Worm (Caenorhabditis elegans) whole organism, midembryonic: Measurements from ENCODE around the gene clc-24.
A peak's percentile ranks its signal among the peaks of the same experiment; 100 is the strongest.

Experiments
- T22C8.4 ChIP-seq: fragments of 200-800 bp; sonication (Bioruptor generic); IDR thresholded peaks from 2 replicates; pipeline ENCODE4 v1.3.6; 2022; ENCODE audit warnings: missing genetic modification characterization, missing compliant biosample characterization
- cog-1 ChIP-seq: sonication (generic microtip); optimal IDR thresholded peaks from 2 replicates; lab custom pipeline; 2016; ENCODE audit warnings: missing genetic modification characterization, missing compliant biosample characterization
- flt-1 ChIP-seq: fragments of 200-800 bp; sonication (Bioruptor generic); IDR thresholded peaks from 2 replicates; pipeline ENCODE4 v1.3.6; 2022; ENCODE audit warnings: missing genetic modification characterization, missing compliant biosample characterization
- klf-2 ChIP-seq: fragments of 200-800 bp; sonication (Bioruptor generic); conservative IDR thresholded peaks from 2 replicates; pipeline ENCODE4 v1.3.6; 2022; ENCODE audit warnings: missing genetic modification reagents, missing genetic modification characterization, missing compliant biosample characterization
- med-1 ChIP-seq: sonication (generic microtip); optimal IDR thresholded peaks from 2 replicates; lab custom pipeline; 2017; ENCODE audit warnings: missing genetic modification characterization, mild to moderate bottlenecking, missing compliant biosample characterization, antibody characterized with exemption, missing genetic modification reagents; ENCODE audit not compliant: insufficient read depth
- ref-1 ChIP-seq: fragments of 200-800 bp; sonication (Bioruptor generic); conservative IDR thresholded peaks from 2 replicates; pipeline ENCODE4 v1.3.6; 2022; ENCODE audit warnings: missing genetic modification reagents, missing genetic modification characterization, missing compliant biosample characterization
- tab-1 ChIP-seq: fragments of 200-800 bp; sonication (Bioruptor generic); IDR thresholded peaks from 2 replicates; pipeline ENCODE4 v1.3.6; 2022; ENCODE audit warnings: missing genetic modification characterization, missing compliant biosample characterization
- ztf-23 ChIP-seq: fragments of 200-800 bp; sonication (Bioruptor generic); IDR thresholded peaks from 2 replicates; pipeline ENCODE4 v1.3.6; 2022; ENCODE audit warnings: missing genetic modification reagents, missing genetic modification characterization, missing compliant biosample characterization
- ztf-29 ChIP-seq: fragments of 200-800 bp; sonication (Bioruptor generic); IDR thresholded peaks from 2 replicates; pipeline ENCODE4 v1.3.6; 2022; ENCODE audit warnings: missing genetic modification reagents, missing genetic modification characterization, missing compliant biosample characterization

Gene clc-24

ce11 chrIII:1009775-1010174 is at the start of gene clc-24:
clc-24 (plus strand) TSS chrIII:1010037.
- TF ChIP-seq klf-2 (GFP tag; lab: Robert Waterston, UW) (no peak), ztf-23 (GFP tag; lab: Robert Waterston, UW) (no peak), ref-1 (no peak), med-1 (GFP tag; lab: Kevin White, UChicago) (no peak), T22C8.4 (GFP tag; lab: Robert Waterston, UW) (no peak), ztf-29 (no peak), flt-1 (GFP tag; lab: Robert Waterston, UW) (no peak), tab-1 (no peak), cog-1 (tag; lab: Kevin White, UChicago) (no peak)

ce11 chrIII:961948-962347 is 47.9 kb upstream of the clc-24 start, which contains the start of gene fbxa-51:
fbxa-51 (plus strand) TSS chrIII:962269.
- no peak for TF ChIP-seq tab-1
- no peak for TF ChIP-seq cog-1 (tag; lab: Kevin White, UChicago)
- TF ChIP-seq flt-1 (GFP tag; lab: Robert Waterston, UW): no peak
- TF ChIP-seq T22C8.4 (GFP tag; lab: Robert Waterston, UW): no peak
- no peak for TF ChIP-seq klf-2 (GFP tag; lab: Robert Waterston, UW)
- TF ChIP-seq med-1 (GFP tag; lab: Kevin White, UChicago): no peak
- TF ChIP-seq ztf-23 (GFP tag; lab: Robert Waterston, UW): no peak
- TF ChIP-seq ztf-29: no peak
- TF ChIP-seq ref-1: no peak

- TF ChIP-seq med-1 (GFP tag; lab: Kevin White, UChicago): no peak
- no peak for TF ChIP-seq ztf-23 (GFP tag; lab: Robert Waterston, UW)
- TF ChIP-seq flt-1 (GFP tag; lab: Robert Waterston, UW): no peak
- TF ChIP-seq ztf-29: no peak
- TF ChIP-seq tab-1: no peak
- TF ChIP-seq cog-1 (tag; lab: Kevin White, UChicago): no peak
Observed at ce11 chrIII:964637-965036, 45.2 kb upstream of the clc-24 start.

- no peak for TF ChIP-seq tab-1
- no peak for TF ChIP-seq ztf-29
- no peak for TF ChIP-seq med-1 (GFP tag; lab: Kevin White, UChicago)
- TF ChIP-seq ztf-23 (GFP tag; lab: Robert Waterston, UW): no peak
Observed at ce11 chrIII:966259-966658, 43.6 kb upstream of the clc-24 start.

- TF ChIP-seq tab-1 (peak; percentile 61; the same call in 1 of the 2 replicates), T22C8.4 (GFP tag; lab: Robert Waterston, UW) (no peak)
Observed at ce11 chrIII:970928-971327, 38.9 kb upstream of the clc-24 start.

ce11 chrIII:978889-979288 is 30.9 kb upstream of the clc-24 start:
- TF ChIP-seq ztf-23 (GFP tag; lab: Robert Waterston, UW): no peak
- TF ChIP-seq flt-1 (GFP tag; lab: Robert Waterston, UW): 0 out of 2 replicates have a peak, but pooled peaks have one; percentile 15

- no peak for TF ChIP-seq ref-1
- peak; percentile 70 for TF ChIP-seq T22C8.4 (GFP tag; lab: Robert Waterston, UW)
- TF ChIP-seq med-1 (GFP tag; lab: Kevin White, UChicago): no peak
- no peak for TF ChIP-seq ztf-23 (GFP tag; lab: Robert Waterston, UW)
- TF ChIP-seq klf-2 (GFP tag; lab: Robert Waterston, UW): no peak
- TF ChIP-seq cog-1 (tag; lab: Kevin White, UChicago): no peak
- TF ChIP-seq flt-1 (GFP tag; lab: Robert Waterston, UW): no peak
- no peak for TF ChIP-seq ztf-29
Observed at ce11 chrIII:981960-982359, 27.9 kb upstream of the clc-24 start.

- TF ChIP-seq cog-1 (tag; lab: Kevin White, UChicago) (no peak), tab-1 (no peak)
Observed at ce11 chrIII:982961-983360, 26.9 kb upstream of the clc-24 start, which contains the start of gene tbc-10. tbc-10 (plus strand) TSS chrIII:983261.

ce11 chrIII:989558-989957 is 20.3 kb upstream of the clc-24 start:
- no peak for TF ChIP-seq ztf-29
- TF ChIP-seq flt-1 (GFP tag; lab: Robert Waterston, UW): no peak
- TF ChIP-seq ztf-23 (GFP tag; lab: Robert Waterston, UW): no peak
- no peak for TF ChIP-seq T22C8.4 (GFP tag; lab: Robert Waterston, UW)
- TF ChIP-seq tab-1: no peak
- no peak for TF ChIP-seq ref-1
- no peak for TF ChIP-seq med-1 (GFP tag; lab: Kevin White, UChicago)
- no peak for TF ChIP-seq klf-2 (GFP tag; lab: Robert Waterston, UW)
- no peak for TF ChIP-seq cog-1 (tag; lab: Kevin White, UChicago)

ce11 chrIII:991581-991980 is 18.3 kb upstream of the clc-24 start, which contains the start of gene trp-2:
trp-2 (plus strand) TSS chrIII:991881.
- no peak for TF ChIP-seq med-1 (GFP tag; lab: Kevin White, UChicago)
- TF ChIP-seq ztf-23 (GFP tag; lab: Robert Waterston, UW): no peak
- no peak for TF ChIP-seq tab-1
- TF ChIP-seq ref-1: no peak
- no peak for TF ChIP-seq flt-1 (GFP tag; lab: Robert Waterston, UW)
- TF ChIP-seq klf-2 (GFP tag; lab: Robert Waterston, UW): no peak
- no peak for TF ChIP-seq T22C8.4 (GFP tag; lab: Robert Waterston, UW)
- TF ChIP-seq cog-1 (tag; lab: Kevin White, UChicago): no peak
- TF ChIP-seq ztf-29: no peak

- TF ChIP-seq ztf-23 (GFP tag; lab: Robert Waterston, UW) (no peak), T22C8.4 (GFP tag; lab: Robert Waterston, UW) (peak; percentile 75)
Observed at ce11 chrIII:996564-996963, 13.3 kb upstream of the clc-24 start.
